Worm (Caenorhabditis elegans) whole organism, L4/young adult: ENCODE measurements around the gene D1025.1.

Source experiments
- W03F9.2 ChIP-seq: fragments of 150-350 bp; optimal IDR thresholded peaks from 2 replicates; lab custom pipeline; 2014; ENCODE audit warnings: missing biosample characterization, missing genetic modification characterization
- dao-5 ChIP-seq: sonication (generic microtip); optimal IDR thresholded peaks from 2 replicates; lab custom pipeline; 2016; ENCODE audit warnings: missing genotype, missing genetic modification characterization, moderate library complexity, missing compliant biosample characterization
- him-1 ChIP-seq: sonication (generic microtip); optimal IDR thresholded peaks from 2 replicates; lab custom pipeline; 2016; ENCODE audit warnings: missing genotype, missing genetic modification reagents, missing genetic modification characterization, missing compliant biosample characterization

DNA sequence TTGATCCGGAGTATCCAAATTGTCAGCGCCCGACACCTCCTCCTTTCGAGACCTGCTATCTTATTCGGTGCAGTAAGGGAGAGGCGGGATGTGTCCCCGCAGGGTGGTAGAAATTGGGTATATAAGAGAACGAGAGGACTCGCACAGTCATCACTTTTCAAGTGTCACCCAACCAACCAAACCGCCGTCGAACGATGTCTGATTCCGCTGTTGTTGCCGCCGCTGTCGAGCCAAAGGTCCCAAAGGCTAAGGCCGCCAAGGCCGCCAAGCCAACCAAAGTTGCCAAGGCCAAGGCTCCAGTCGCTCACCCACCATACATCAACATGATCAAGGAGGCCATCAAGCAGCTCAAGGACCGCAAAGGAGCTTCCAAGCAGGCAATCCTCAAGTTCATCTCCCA, 30.6 kb upstream of the D1025.1 start, which contains the start of gene his-24:
- TF ChIP-seq dao-5 (tag; lab: Kevin White, UChicago) (no peak), W03F9.2 (tag; lab: Kevin White, UChicago) (no peak), him-1 (tag; lab: Kevin White, UChicago) (no peak)
